Worm (Caenorhabditis elegans) whole organism, young adult: ENCODE data around the gene lin-32.
A peak's percentile ranks its signal among the peaks of the same experiment; 100 is the strongest.

ENCODE experiments used
- B0019.2 ChIP-seq: fragments of 200-800 bp; sonication (Bioruptor generic); conservative IDR thresholded peaks from 2 replicates; pipeline ENCODE4 v1.3.6; 2022; ENCODE audit warnings: missing genetic modification reagents, missing genetic modification characterization, missing compliant biosample characterization
- C06A6.2 ChIP-seq: fragments of 200-800 bp; sonication (Bioruptor generic); conservative IDR thresholded peaks from 2 replicates; pipeline ENCODE4 v1.3.6; 2022; ENCODE audit warnings: missing genetic modification characterization, missing compliant biosample characterization
- D2030.7 ChIP-seq: fragments of 200-800 bp; sonication (Bioruptor generic); IDR thresholded peaks from 2 replicates; pipeline ENCODE4 v1.3.6; 2022; ENCODE audit warnings: missing genetic modification reagents, missing genetic modification characterization, missing compliant biosample characterization
- F22D6.2 ChIP-seq: sonication (generic microtip); optimal IDR thresholded peaks from 2 replicates; lab custom pipeline; 2016; ENCODE audit warnings: mild to moderate bottlenecking, missing genetic modification characterization, missing compliant biosample characterization
- F49E8.2 ChIP-seq: sonication (generic microtip); optimal IDR thresholded peaks from 3 replicates; lab custom pipeline; 2017; ENCODE audit warnings: missing genetic modification characterization, mild to moderate bottlenecking, missing compliant biosample characterization, antibody characterized with exemption, moderate library complexity; ENCODE audit not compliant: insufficient read depth
- K11D2.4 ChIP-seq: fragments of 200-800 bp; sonication (Bioruptor generic); IDR thresholded peaks from 2 replicates; pipeline ENCODE4 v1.3.6; 2022; ENCODE audit warnings: missing genetic modification reagents, missing genetic modification characterization, missing compliant biosample characterization
- K12H6.12 ChIP-seq: fragments of 200-800 bp; sonication (Bioruptor generic); optimal IDR thresholded peaks from 2 replicates; lab custom pipeline; 2018; ENCODE audit warnings: mild to moderate bottlenecking, missing genetic modification characterization, missing compliant biosample characterization
- Y53F4B.3 ChIP-seq: fragments of 200-800 bp; sonication (Bioruptor generic); IDR thresholded peaks from 2 replicates; pipeline ENCODE4 v1.3.6; 2022; ENCODE audit warnings: missing genetic modification reagents, missing genetic modification characterization, missing compliant biosample characterization
- Y53G8AR.9 ChIP-seq: fragments of 200-800 bp; sonication (Bioruptor generic); conservative IDR thresholded peaks from 2 replicates; pipeline ENCODE4 v1.3.6; 2022; ENCODE audit warnings: missing genetic modification reagents, missing genetic modification characterization, missing compliant biosample characterization
- Y56A3A.18 ChIP-seq: fragments of 200-800 bp; sonication (Bioruptor generic); IDR thresholded peaks from 2 replicates; pipeline ENCODE4 v1.3.6; 2022; ENCODE audit warnings: missing genetic modification reagents, missing genetic modification characterization, missing compliant biosample characterization
- aptf-2 ChIP-seq: fragments of 200-800 bp; sonication (Bioruptor generic); conservative IDR thresholded peaks from 2 replicates; pipeline ENCODE4 v1.3.6; 2022; ENCODE audit warnings: missing genetic modification reagents, missing genetic modification characterization, missing compliant biosample characterization
- atf-7 ChIP-seq: sonication (generic microtip); optimal IDR thresholded peaks from 2 replicates; lab custom pipeline; 2017; ENCODE audit warnings: mild to moderate bottlenecking, missing genetic modification characterization, missing compliant biosample characterization
- athp-1 ChIP-seq: sonication (generic microtip); optimal IDR thresholded peaks from 2 replicates; lab custom pipeline; 2017; ENCODE audit warnings: mild to moderate bottlenecking, missing genetic modification characterization, missing compliant biosample characterization
- attf-5 ChIP-seq: fragments of 200-800 bp; sonication (Bioruptor generic); optimal IDR thresholded peaks from 2 replicates; lab custom pipeline; 2018; ENCODE audit warnings: mild to moderate bottlenecking, missing genetic modification characterization, missing compliant biosample characterization
- bed-1 ChIP-seq: fragments of 200-800 bp; sonication (Bioruptor generic); IDR thresholded peaks from 2 replicates; pipeline ENCODE4 v1.3.6; 2022; ENCODE audit warnings: missing genetic modification reagents, missing genetic modification characterization, missing compliant biosample characterization
- ccch-3 ChIP-seq: fragments of 200-800 bp; sonication (Bioruptor generic); optimal IDR thresholded peaks from 2 replicates; lab custom pipeline; 2018; ENCODE audit warnings: mild to moderate bottlenecking, missing genetic modification characterization, missing compliant biosample characterization
- cebp-1 ChIP-seq, 2 experiments: fragments of 200-800 bp in 1 of 2; sonication (Bioruptor generic) in 1 of 2; sonication (generic microtip) in 1 of 2; IDR thresholded peaks in 1 of 2; optimal IDR thresholded peaks in 1 of 2; 2 replicates each; pipeline versions ENCODE4 v1.3.6 to Lab custom; 2017 to 2022; ENCODE audit warnings: missing compliant biosample characterization in 2 of 2, missing genetic modification characterization in 2 of 2, mild to moderate bottlenecking in 1 of 2, missing genetic modification reagents in 1 of 2, moderate library complexity in 1 of 2
- ceh-27 ChIP-seq: fragments of 200-800 bp; sonication (Bioruptor generic); optimal IDR thresholded peaks from 2 replicates; lab custom pipeline; 2018; ENCODE audit warnings: mild to moderate bottlenecking, missing genetic modification characterization, moderate library complexity, missing compliant biosample characterization
- ceh-58 ChIP-seq: fragments of 200-800 bp; sonication (Bioruptor generic); IDR thresholded peaks from 2 replicates; pipeline ENCODE4 v1.3.6; 2022; ENCODE audit warnings: missing genetic modification characterization, missing compliant biosample characterization
- ceh-79 ChIP-seq: sonication (generic microtip); optimal IDR thresholded peaks from 2 replicates; lab custom pipeline; 2017; ENCODE audit warnings: mild to moderate bottlenecking, missing genetic modification characterization, missing compliant biosample characterization
- ceh-91 ChIP-seq: fragments of 200-800 bp; sonication (Bioruptor generic); IDR thresholded peaks from 2 replicates; pipeline ENCODE4 v1.3.6; 2022; ENCODE audit warnings: missing genetic modification reagents, missing genetic modification characterization, missing compliant biosample characterization
- die-1 ChIP-seq: sonication (generic microtip); optimal IDR thresholded peaks from 2 replicates; lab custom pipeline; 2016; ENCODE audit warnings: missing genotype, mild to moderate bottlenecking, missing genetic modification characterization, missing compliant biosample characterization
- efl-1 ChIP-seq: fragments of 150-350 bp; optimal IDR thresholded peaks from 2 replicates; lab custom pipeline; 2014; ENCODE audit warnings: missing biosample characterization, missing genetic modification reagents, missing genetic modification characterization
- egl-18 ChIP-seq: fragments of 200-800 bp; sonication (Bioruptor generic); IDR thresholded peaks from 2 replicates; pipeline ENCODE4 v1.3.6; 2022; ENCODE audit warnings: missing genetic modification reagents, missing genetic modification characterization, missing compliant biosample characterization
- ekl-4 ChIP-seq: fragments of 200-800 bp; sonication (Bioruptor generic); IDR thresholded peaks from 2 replicates; pipeline ENCODE4 v1.3.6; 2022; ENCODE audit warnings: missing genetic modification reagents, missing genetic modification characterization, missing compliant biosample characterization
- fkh-3 ChIP-seq: sonication (generic microtip); optimal IDR thresholded peaks from 2 replicates; lab custom pipeline; 2016; ENCODE audit warnings: mild to moderate bottlenecking, missing genetic modification characterization, missing compliant biosample characterization
- him-1 ChIP-seq: sonication (generic microtip); optimal IDR thresholded peaks from 2 replicates; lab custom pipeline; 2016; ENCODE audit warnings: missing genotype, missing genetic modification reagents, missing genetic modification characterization, missing compliant biosample characterization
- hmg-1.2 ChIP-seq: fragments of 200-800 bp; sonication (Bioruptor generic); IDR thresholded peaks from 2 replicates; pipeline ENCODE4 v1.3.6; 2022; ENCODE audit warnings: missing genetic modification reagents, missing genetic modification characterization, missing compliant biosample characterization
- lag-1 ChIP-seq: fragments of 200-800 bp; sonication (Bioruptor generic); IDR thresholded peaks from 2 replicates; pipeline ENCODE4 v1.3.6; 2022; ENCODE audit warnings: missing genetic modification reagents, missing genetic modification characterization, missing compliant biosample characterization
- let-607 ChIP-seq, 2 experiments: fragments of 200-800 bp in 1 of 2; sonication (Bioruptor generic) in 1 of 2; sonication (generic microtip) in 1 of 2; optimal IDR thresholded peaks; 2 replicates each; lab custom pipeline; 2016 to 2018; ENCODE audit warnings: mild to moderate bottlenecking in 2 of 2, missing compliant biosample characterization in 2 of 2, missing genetic modification characterization in 2 of 2, moderate library complexity in 2 of 2, missing genotype in 1 of 2
- lin-26 ChIP-seq: fragments of 200-800 bp; sonication (Bioruptor generic); IDR thresholded peaks from 2 replicates; pipeline ENCODE4 v1.3.6; 2022; ENCODE audit warnings: missing genetic modification reagents, missing genetic modification characterization, missing compliant biosample characterization
- lsy-27 ChIP-seq: sonication (generic microtip); optimal IDR thresholded peaks from 2 replicates; lab custom pipeline; 2017; ENCODE audit warnings: missing genetic modification characterization, mild to moderate bottlenecking, missing compliant biosample characterization, antibody characterized with exemption, missing genotype, borderline replicate concordance; ENCODE audit not compliant: insufficient read depth
- madf-10 ChIP-seq: sonication (generic microtip); optimal IDR thresholded peaks from 2 replicates; lab custom pipeline; 2016; ENCODE audit warnings: mild to moderate bottlenecking, missing genetic modification characterization, missing compliant biosample characterization
- madf-3 ChIP-seq: fragments of 200-800 bp; sonication (Bioruptor generic); IDR thresholded peaks from 2 replicates; pipeline ENCODE4 v1.3.6; 2022; ENCODE audit warnings: missing genetic modification reagents, missing genetic modification characterization, missing compliant biosample characterization
- mxl-1 ChIP-seq: sonication (generic microtip); optimal IDR thresholded peaks from 2 replicates; lab custom pipeline; 2016; ENCODE audit warnings: missing genetic modification characterization, missing compliant biosample characterization
- nhr-120 ChIP-seq: fragments of 200-800 bp; sonication (Bioruptor generic); IDR thresholded peaks from 2 replicates; pipeline ENCODE4 v1.3.6; 2022; ENCODE audit warnings: missing genetic modification characterization, missing compliant biosample characterization
- nhr-90 ChIP-seq: sonication (generic microtip); optimal IDR thresholded peaks from 2 replicates; lab custom pipeline; 2016; ENCODE audit warnings: missing genotype, mild to moderate bottlenecking, missing genetic modification characterization, missing compliant biosample characterization
- rec-8 ChIP-seq, 2 experiments: sonication (generic microtip); optimal IDR thresholded peaks; 2 replicates each; lab custom pipeline; 2016; ENCODE audit warnings: mild to moderate bottlenecking in 2 of 2, missing genetic modification characterization in 2 of 2, missing genetic modification reagents in 2 of 2, missing genotype in 2 of 2, missing biosample characterization in 1 of 2, missing compliant biosample characterization in 1 of 2, moderate library complexity in 1 of 2
- rpc-1 ChIP-seq, 2 experiments: fragments of 150-350 bp in 1 of 2; sonication (generic microtip) in 1 of 2; optimal IDR thresholded peaks; 2 replicates each; lab custom pipeline; 2014 to 2018; ENCODE audit warnings: missing biosample characterization in 1 of 2, missing genetic modification characterization in 1 of 2, missing genetic modification reagents in 1 of 2, missing genotype in 1 of 2
- sdz-38 ChIP-seq: sonication (generic microtip); optimal IDR thresholded peaks from 2 replicates; lab custom pipeline; 2016; ENCODE audit warnings: missing genotype, missing genetic modification characterization, missing compliant biosample characterization
- snpc-1.1 ChIP-seq: sonication (generic microtip); optimal IDR thresholded peaks from 2 replicates; lab custom pipeline; 2017; ENCODE audit warnings: missing genetic modification characterization, mild to moderate bottlenecking, missing compliant biosample characterization, antibody characterized with exemption, moderate library complexity, missing genotype, missing genetic modification reagents; ENCODE audit not compliant: insufficient read depth
- snpc-3.4 ChIP-seq: sonication (generic microtip); optimal IDR thresholded peaks from 2 replicates; lab custom pipeline; 2017; ENCODE audit warnings: missing genetic modification characterization, mild to moderate bottlenecking, missing compliant biosample characterization, antibody characterized with exemption, moderate library complexity, missing genotype, missing genetic modification reagents
- tbp1 ChIP-seq: fragments of 200-800 bp; sonication (Bioruptor generic); optimal IDR thresholded peaks from 2 replicates; lab custom pipeline; 2018; ENCODE audit warnings: mild to moderate bottlenecking, missing genetic modification characterization, missing compliant biosample characterization
- tbx-9 ChIP-seq: sonication (generic microtip); optimal IDR thresholded peaks from 2 replicates; lab custom pipeline; 2016; ENCODE audit warnings: borderline replicate concordance, missing genetic modification characterization, inconsistent platforms, missing compliant biosample characterization
- zfh-2 ChIP-seq: fragments of 200-800 bp; sonication (Bioruptor generic); conservative IDR thresholded peaks from 2 replicates; pipeline ENCODE4 v1.3.6; 2022; ENCODE audit warnings: missing genetic modification reagents, missing genetic modification characterization, missing compliant biosample characterization
- ztf-25 ChIP-seq: fragments of 200-800 bp; sonication (Bioruptor generic); IDR thresholded peaks from 2 replicates; pipeline ENCODE4 v1.3.6; 2022; ENCODE audit warnings: missing genetic modification reagents, missing genetic modification characterization, missing compliant biosample characterization

Gene lin-32

DNA sequence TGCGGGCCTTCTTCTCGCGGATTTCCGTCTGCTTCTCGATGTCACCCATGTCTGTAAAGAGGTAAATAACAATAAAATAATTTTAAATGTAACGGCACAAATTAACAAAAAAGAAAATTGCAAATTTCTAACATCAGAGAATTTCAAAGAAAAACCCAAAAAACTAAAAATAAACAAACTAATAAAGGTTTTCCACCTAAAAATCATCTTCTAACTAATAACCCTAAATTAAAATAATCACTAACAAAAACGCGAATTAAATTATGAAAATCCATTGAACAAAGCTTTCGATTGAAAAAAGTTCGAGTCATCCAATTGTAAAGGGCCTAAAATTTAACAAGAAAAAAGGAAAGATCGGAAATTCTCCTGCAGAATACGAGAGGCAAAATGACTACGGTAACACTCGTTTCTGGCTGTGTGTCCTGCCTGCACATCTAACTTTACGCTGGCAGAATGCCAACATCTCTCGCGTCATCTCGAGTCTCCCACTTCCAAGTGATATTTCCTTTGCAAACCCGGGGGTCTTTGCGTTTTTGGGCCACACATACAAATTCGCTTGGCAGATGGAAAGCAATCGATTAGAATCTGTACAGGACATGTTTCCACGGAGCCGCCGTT is 12.8 kb upstream of the lin-32 start, which contains the start of gene rpl-11.2 (continued):
- TF ChIP-seq mxl-1 (tag; lab: Kevin White, UChicago), result no peak
- no peak for TF ChIP-seq zfh-2
- no peak for TF ChIP-seq bed-1 (GFP tag; lab: Robert Waterston, UW)
- TF ChIP-seq madf-10 (tag; lab: Kevin White, UChicago), result peak; percentile 82
- no peak for TF ChIP-seq lin-26 (GFP tag; lab: Robert Waterston, UW)
- TF ChIP-seq ceh-27 (GFP tag; lab: Kevin White, UChicago), result peak; percentile 95
- TF ChIP-seq lsy-27 (tag; lab: Kevin White, UChicago), result no peak
- TF ChIP-seq tbp1 (GFP tag; lab: Kevin White, UChicago), result no peak
- TF ChIP-seq Y53G8AR.9 (GFP tag; lab: Robert Waterston, UW), result no peak; the same call in 1 of the 2 replicates
- TF ChIP-seq ceh-91 (GFP tag; lab: Robert Waterston, UW), result no peak
- peak; percentile 66 for TF ChIP-seq F22D6.2
- no peak for TF ChIP-seq ceh-58
- TF ChIP-seq C06A6.2 (GFP tag; lab: Robert Waterston, UW), result peak; percentile 85
- peak; percentile 89 for TF ChIP-seq K11D2.4 (GFP tag; lab: Robert Waterston, UW)
- peak; percentile 74; the same call in 1 of the 2 replicates for TF ChIP-seq egl-18 (GFP tag; lab: Robert Waterston, UW)
- no peak for TF ChIP-seq ztf-25 (GFP tag; lab: Robert Waterston, UW)
- peak; percentile 92 for TF ChIP-seq K12H6.12
- TF ChIP-seq cebp-1 (GFP tag; IDR thresholded peaks at IDR 0.05; lab: Robert Waterston, UW), result peak; percentile 51; the same call in 1 of the 2 replicates
- TF ChIP-seq cebp-1 (tag; optimal IDR thresholded peaks at IDR 0.05; lab: Kevin White, UChicago), result no peak
- TF ChIP-seq atf-7, result peak; percentile 85
- no peak for TF ChIP-seq sdz-38 (tag; lab: Kevin White, UChicago)
- TF ChIP-seq hmg-1.2 (GFP tag; lab: Robert Waterston, UW), result no peak; the same call in none of the 2 replicates
- TF ChIP-seq F49E8.2 (tag; lab: Kevin White, UChicago), result no peak
- peak; percentile 24 for TF ChIP-seq nhr-90 (tag; lab: Kevin White, UChicago)
- no peak for TF ChIP-seq B0019.2 (GFP tag; lab: Robert Waterston, UW)
- peak; percentile 78 for TF ChIP-seq ekl-4
- no peak for TF ChIP-seq nhr-120 (GFP tag; lab: Robert Waterston, UW)
- TF ChIP-seq rpc-1 (optimal IDR thresholded peaks at IDR 0.05; lab: Kevin White, UChicago), result peak; percentile 27
- no peak for TF ChIP-seq rpc-1 (tag; optimal IDR thresholded peaks at IDR 0.05; lab: Kevin White, UChicago)
- TF ChIP-seq snpc-3.4, result no peak
- no peak for TF ChIP-seq tbx-9 (tag; lab: Kevin White, UChicago)
- TF ChIP-seq Y56A3A.18 (GFP tag; lab: Robert Waterston, UW), result no peak
- TF ChIP-seq die-1 (tag; lab: Kevin White, UChicago), result peak; percentile 5
- TF ChIP-seq ceh-79, result no peak
- TF ChIP-seq D2030.7 (GFP tag; lab: Robert Waterston, UW), result no peak
- TF ChIP-seq fkh-3 (tag; lab: Kevin White, UChicago), result no peak
- no peak for TF ChIP-seq ccch-3
- TF ChIP-seq madf-3, result 0 out of 2 replicates have a peak, but pooled peaks have one; percentile 72
- TF ChIP-seq lag-1, result no peak
- TF ChIP-seq athp-1, result no peak
- TF ChIP-seq aptf-2 (GFP tag; lab: Robert Waterston, UW), result no peak
- TF ChIP-seq attf-5 (GFP tag; lab: Kevin White, UChicago), result peak; percentile 82
- no peak for TF ChIP-seq him-1 (tag; lab: Kevin White, UChicago)
- TF ChIP-seq efl-1 (GFP tag; lab: Kevin White, UChicago), result peak; percentile 9
- no peak for TF ChIP-seq Y53F4B.3 (GFP tag; lab: Robert Waterston, UW)
- TF ChIP-seq let-607 (tag; optimal IDR thresholded peaks at IDR 0.05; lab: Kevin White, UChicago), result peak in 1 of 2 experiments; percentile 73
- TF ChIP-seq snpc-1.1 (tag; lab: Kevin White, UChicago), result no peak
- no peak for TF ChIP-seq rec-8 (tag; optimal IDR thresholded peaks at IDR 0.05; lab: Kevin White, UChicago)
